Fruit fly (Drosophila melanogaster) Kc167 (cell line): ENCODE measurements around the gene CG43965.

Experiments used
- Myc ChIP-seq: fragments of >200 bp; optimal IDR thresholded peaks from 2 replicates; lab custom pipeline; 2017; ENCODE audit warnings: missing external identifiers
- Sin3A ChIP-seq: fragments of >200 bp; optimal IDR thresholded peaks from 2 replicates; lab custom pipeline; 2018; ENCODE audit warnings: missing external identifiers
- h ChIP-seq: fragments of >200 bp; optimal IDR thresholded peaks from 3 replicates; lab custom pipeline; 2018; ENCODE audit warnings: missing external identifiers
- insv ChIP-seq: fragments of >200 bp; optimal IDR thresholded peaks from 3 replicates; lab custom pipeline; 2018; ENCODE audit warnings: missing external identifiers
- psq ChIP-seq: fragments of >200 bp; optimal IDR thresholded peaks from 2 replicates; lab custom pipeline; 2017; ENCODE audit warnings: missing external identifiers
- ttk ChIP-seq: sonication (Bioruptor generic); optimal IDR thresholded peaks from 2 replicates; lab custom pipeline; 2017; ENCODE audit warnings: missing external identifiers

CG43965 gene

dm6 chr3L:8677774-8678173, 47.8 kb downstream of the CG43965 start:
- peak; percentile 91 for TF ChIP-seq ttk (lab: Kevin White, UChicago)
- no peak for TF ChIP-seq psq
- no peak for TF ChIP-seq Myc (lab: Kevin White, UChicago)
- TF ChIP-seq Sin3A (lab: Kevin White, UChicago): no peak
- no peak for TF ChIP-seq h
- TF ChIP-seq insv (lab: Kevin White, UChicago): no peak

- TF ChIP-seq ttk (lab: Kevin White, UChicago) (no peak), Myc (lab: Kevin White, UChicago) (no peak), insv (lab: Kevin White, UChicago) (no peak), Sin3A (lab: Kevin White, UChicago) (no peak)
Measured at dm6 chr3L:8676500-8676899, 49.1 kb downstream of the CG43965 start.

- no peak for TF ChIP-seq ttk (lab: Kevin White, UChicago)
- TF ChIP-seq h: no peak
- no peak for TF ChIP-seq Sin3A (lab: Kevin White, UChicago)
- no peak for TF ChIP-seq psq
- no peak for TF ChIP-seq Myc (lab: Kevin White, UChicago)
- TF ChIP-seq insv (lab: Kevin White, UChicago): no peak
Measured at dm6 chr3L:8675545-8676084, 50.0 kb downstream of the CG43965 start, which contains the start of gene hry. Gene hry (plus strand): TSS chr3L:8675759.
